Worm (Caenorhabditis elegans) whole organism, L4 larva: Measurements from ENCODE around the gene idpc-4.
A peak's percentile ranks its signal among the peaks of the same experiment; 100 is the strongest.

Source experiments
- ZK546.5 ChIP-seq, 2 experiments: sonication (generic microtip); optimal IDR thresholded peaks; 2 replicates each; lab custom pipeline; 2017; ENCODE audit warnings: missing biosample characterization in 2 of 2, missing genetic modification characterization in 2 of 2
- ama-1 ChIP-seq: fragments of 150-350 bp; optimal IDR thresholded peaks from 2 replicates; lab custom pipeline; 2014; ENCODE audit warnings: inconsistent platforms, mixed read lengths
- daf-19 ChIP-seq: fragments of 200-800 bp; sonication (Bioruptor generic); conservative IDR thresholded peaks from 2 replicates; pipeline ENCODE4 v1.3.6; 2022; ENCODE audit warnings: missing genetic modification characterization, missing compliant biosample characterization
- lim-7 ChIP-seq: fragments of 200-800 bp; sonication (Bioruptor generic); IDR thresholded peaks from 2 replicates; pipeline ENCODE4 v1.3.6; 2022; ENCODE audit warnings: missing genetic modification characterization, missing compliant biosample characterization
- lin-39 ChIP-seq: fragments of 150-350 bp; optimal IDR thresholded peaks from 2 replicates; lab custom pipeline; 2014; ENCODE audit warnings: missing biosample characterization, missing genetic modification reagents, missing genetic modification characterization
- lsy-2 ChIP-seq, 2 experiments: fragments of 150-350 bp in 1 of 2; sonication (generic microtip) in 1 of 2; optimal IDR thresholded peaks; 2 replicates each; lab custom pipeline; 2014 to 2017; ENCODE audit warnings: missing biosample characterization in 2 of 2, missing genetic modification characterization in 2 of 2
- mdl-1 ChIP-seq, 2 experiments: fragments of 150-350 bp in 1 of 2; sonication (generic microtip) in 1 of 2; optimal IDR thresholded peaks; 2 replicates each; lab custom pipeline; 2014 to 2017; ENCODE audit warnings: missing biosample characterization in 2 of 2, missing genetic modification characterization in 2 of 2
- nhr-237 ChIP-seq: sonication (generic microtip); optimal IDR thresholded peaks from 2 replicates; lab custom pipeline; 2017; ENCODE audit warnings: missing biosample characterization, missing genetic modification characterization
- rbr-2 ChIP-seq: sonication (generic microtip); optimal IDR thresholded peaks from 2 replicates; lab custom pipeline; 2016; ENCODE audit warnings: missing genotype, missing genetic modification characterization, missing compliant biosample characterization
- snpc-4 ChIP-seq: fragments of 150-350 bp; optimal IDR thresholded peaks from 2 replicates; lab custom pipeline; 2014; ENCODE audit warnings: missing biosample characterization, missing genetic modification characterization
- unc-130 ChIP-seq: sonication (generic microtip); optimal IDR thresholded peaks from 2 replicates; lab custom pipeline; 2016; ENCODE audit warnings: missing genetic modification reagents, missing genetic modification characterization, missing compliant biosample characterization
- unc-62 ChIP-seq, 3 experiments: fragments of 150-350 bp in 1 of 3; sonication (generic microtip); optimal IDR thresholded peaks in 2 of 3; peaks in 1 of 3; 1 replicate in 1 of 3; 2 replicates in 2 of 3; lab custom pipeline; 2014 to 2017; ENCODE audit warnings: missing biosample characterization in 3 of 3, missing genetic modification characterization in 3 of 3, missing genetic modification reagents in 3 of 3, missing genotype in 1 of 3

DNA sequence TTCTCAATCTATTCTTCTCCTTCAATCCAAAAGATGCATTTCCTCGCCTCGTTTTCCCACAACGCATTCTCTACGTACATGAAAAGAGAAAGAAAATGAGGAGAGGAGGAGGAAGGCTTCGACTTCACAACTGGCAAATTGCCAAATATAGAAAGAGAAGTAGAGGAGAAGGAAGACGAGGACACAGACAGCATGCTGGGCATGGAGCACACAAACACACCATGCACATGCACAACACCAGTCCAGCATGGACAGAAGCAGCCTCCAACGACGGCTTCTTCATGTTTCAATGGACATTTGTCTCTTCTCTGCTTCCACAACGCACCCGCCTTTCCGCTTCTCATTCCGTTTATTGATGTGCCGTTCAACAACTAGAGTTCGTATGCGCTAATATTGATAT is 39.4 kb downstream of the idpc-4 start:
- TF ChIP-seq snpc-4 (no peak), lsy-2 (tag; optimal IDR thresholded peaks at IDR 0.05; lab: Kevin White, UChicago) (peak in 1 of 2 experiments; percentile 34), lim-7 (GFP tag; lab: Robert Waterston, UW) (no peak), ZK546.5 (tag; optimal IDR thresholded peaks at IDR 0.05; lab: Kevin White, UChicago) (no peak), unc-62 (GFP tag; optimal IDR thresholded peaks at IDR 0.05 in 1 of 2; lab: Kevin White, UChicago) (no peak), unc-62 (tag; optimal IDR thresholded peaks at IDR 0.05; lab: Kevin White, UChicago) (no peak), ama-1 (lab: Kevin White, UChicago) (no peak), rbr-2 (tag; lab: Kevin White, UChicago) (no peak), daf-19 (GFP tag; lab: Robert Waterston, UW) (no peak), lin-39 (tag; lab: Kevin White, UChicago) (no peak), mdl-1 (tag; optimal IDR thresholded peaks at IDR 0.05; lab: Kevin White, UChicago) (peak in 1 of 2 experiments; percentile 48), unc-130 (GFP tag; lab: Kevin White, UChicago) (no peak), nhr-237 (no peak)
